Fruit fly (Drosophila melanogaster) whole organism, embryonic: ENCODE data around the gene Gart.

Experiments used
- B-H2 ChIP-seq: fragments of 200-800 bp; sonication (Bioruptor generic); optimal IDR thresholded peaks from 2 replicates; lab custom pipeline; 2018; ENCODE audit warnings: missing biosample characterization, mild to moderate bottlenecking, missing genetic modification characterization
- CG10431 ChIP-seq: fragments of 200-800 bp; sonication (Bioruptor generic); optimal IDR thresholded peaks from 3 replicates; lab custom pipeline; 2018; ENCODE audit warnings: missing biosample characterization, mild to moderate bottlenecking, missing genetic modification characterization
- CG11093 ChIP-seq: fragments of 200-800 bp; sonication (Bioruptor generic); IDR thresholded peaks from 3 replicates; pipeline ENCODE4 v1.3.6; 2022; ENCODE audit warnings: missing biosample characterization, missing genetic modification characterization
- CG11723 ChIP-seq: fragments of 200-800 bp; sonication (Bioruptor generic); optimal IDR thresholded peaks from 2 replicates; lab custom pipeline; 2017; ENCODE audit warnings: missing biosample characterization, mild to moderate bottlenecking, missing genetic modification characterization
- CG13424 ChIP-seq: fragments of 200-800 bp; sonication (Bioruptor generic); optimal IDR thresholded peaks from 2 replicates; lab custom pipeline; 2019; ENCODE audit warnings: missing biosample characterization, mild to moderate bottlenecking, missing genetic modification characterization, moderate library complexity
- CG13624 ChIP-seq: fragments of 200-800 bp; sonication (Bioruptor generic); optimal IDR thresholded peaks from 2 replicates; lab custom pipeline; 2016; ENCODE audit warnings: missing biosample characterization, missing genetic modification characterization
- CG14050 ChIP-seq: fragments of 200-800 bp; sonication (Bioruptor generic); IDR thresholded peaks from 3 replicates; pipeline ENCODE4 v1.3.6; 2022; ENCODE audit warnings: missing biosample characterization, missing genetic modification characterization
- CG14860 ChIP-seq: fragments of 200-800 bp; sonication (Bioruptor generic); IDR thresholded peaks from 3 replicates; pipeline ENCODE4 v1.3.6; 2022; ENCODE audit warnings: missing biosample characterization, missing genetic modification characterization; ENCODE audit not compliant: partially characterized antibody
- CG1602 ChIP-seq: fragments of 200-800 bp; sonication (Bioruptor generic); optimal IDR thresholded peaks from 3 replicates; lab custom pipeline; 2016; ENCODE audit warnings: missing biosample characterization, missing genetic modification characterization
- CG1603 ChIP-seq: fragments of 200-800 bp; sonication (Bioruptor generic); optimal IDR thresholded peaks from 2 replicates; lab custom pipeline; 2019; ENCODE audit warnings: missing biosample characterization, mild to moderate bottlenecking, missing genetic modification characterization, moderate library complexity
- CG32532 ChIP-seq: fragments of 200-800 bp; sonication (Bioruptor generic); IDR thresholded peaks from 2 replicates; pipeline ENCODE4 v1.3.6; 2022; ENCODE audit warnings: missing biosample characterization, missing genetic modification characterization
- CG33557 ChIP-seq: fragments of 200-800 bp; sonication (Bioruptor generic); optimal IDR thresholded peaks from 2 replicates; lab custom pipeline; 2019; ENCODE audit warnings: missing biosample characterization, mild to moderate bottlenecking, missing genetic modification characterization, moderate library complexity
- CG4404 ChIP-seq: fragments of 200-800 bp; sonication (Bioruptor generic); IDR thresholded peaks from 2 replicates; pipeline ENCODE4 v1.3.6; 2022; ENCODE audit warnings: missing biosample characterization, missing genetic modification characterization
- CG6689 ChIP-seq: fragments of 200-800 bp; sonication (Bioruptor generic); IDR thresholded peaks from 2 replicates; pipeline ENCODE4 v1.3.6; 2022; ENCODE audit warnings: missing biosample characterization, missing genetic modification characterization
- CG6813 ChIP-seq: fragments of 200-800 bp; sonication (Bioruptor generic); optimal IDR thresholded peaks from 2 replicates; lab custom pipeline; 2017; ENCODE audit warnings: missing biosample characterization, missing genetic modification characterization, mild to moderate bottlenecking, moderate library complexity, missing genetic modification reagents
- CG7987 ChIP-seq: fragments of 200-800 bp; sonication (Bioruptor generic); optimal IDR thresholded peaks from 2 replicates; lab custom pipeline; 2018; ENCODE audit warnings: missing biosample characterization, mild to moderate bottlenecking, missing genetic modification characterization, moderate library complexity
- CG8359 ChIP-seq: fragments of 200-800 bp; sonication (Bioruptor generic); optimal IDR thresholded peaks from 2 replicates; lab custom pipeline; 2017; ENCODE audit warnings: missing biosample characterization, mild to moderate bottlenecking, missing genetic modification characterization, borderline replicate concordance
- CG8924 ChIP-seq: fragments of 200-800 bp; optimal IDR thresholded peaks from 3 replicates; lab custom pipeline; 2019; ENCODE audit warnings: missing biosample characterization, mild to moderate bottlenecking, missing genetic modification characterization, moderate library complexity
- CG9797 ChIP-seq: fragments of 200-800 bp; sonication (Bioruptor generic); optimal IDR thresholded peaks from 3 replicates; lab custom pipeline; 2018; ENCODE audit warnings: missing biosample characterization, mild to moderate bottlenecking, missing genetic modification characterization
- Dip3 ChIP-seq: fragments of 200-800 bp; sonication (Bioruptor generic); optimal IDR thresholded peaks from 3 replicates; lab custom pipeline; 2016; ENCODE audit warnings: missing biosample characterization, missing genetic modification characterization
- HHEX ChIP-seq: fragments of 200-800 bp; sonication (Bioruptor generic); optimal IDR thresholded peaks from 3 replicates; lab custom pipeline; 2017; ENCODE audit warnings: missing biosample characterization, mild to moderate bottlenecking, missing genetic modification characterization, missing genetic modification reagents
- HmgZ ChIP-seq: fragments of 200-800 bp; sonication (Bioruptor generic); optimal IDR thresholded peaks from 2 replicates; lab custom pipeline; 2018; ENCODE audit warnings: missing biosample characterization, mild to moderate bottlenecking, missing genetic modification characterization
- Hmr ChIP-seq: fragments of 200-800 bp; sonication (Bioruptor generic); optimal IDR thresholded peaks from 3 replicates; lab custom pipeline; 2017; ENCODE audit warnings: mild to moderate bottlenecking, missing biosample characterization, missing genetic modification reagents, missing genetic modification characterization
- MTF-1 ChIP-seq: fragments of 200-800 bp; sonication (Bioruptor generic); optimal IDR thresholded peaks from 2 replicates; lab custom pipeline; 2018; ENCODE audit warnings: missing biosample characterization, mild to moderate bottlenecking, missing genetic modification characterization, borderline replicate concordance
- Max ChIP-seq: fragments of 200-800 bp; sonication (Bioruptor generic); optimal IDR thresholded peaks from 2 replicates; lab custom pipeline; 2016; ENCODE audit warnings: missing biosample characterization, mild to moderate bottlenecking, missing genetic modification characterization
- Meics ChIP-seq: fragments of 200-800 bp; sonication (Bioruptor generic); optimal IDR thresholded peaks from 2 replicates; lab custom pipeline; 2017; ENCODE audit warnings: missing biosample characterization, mild to moderate bottlenecking, missing genetic modification characterization
- Nf-YA ChIP-seq: fragments of 200-800 bp; sonication (Bioruptor generic); IDR thresholded peaks from 2 replicates; pipeline ENCODE4 v1.3.6; 2022; ENCODE audit warnings: missing biosample characterization, missing genetic modification characterization
- NfI ChIP-seq: fragments of 200-800 bp; sonication (Bioruptor generic); optimal IDR thresholded peaks from 3 replicates; lab custom pipeline; 2018; ENCODE audit warnings: missing biosample characterization, mild to moderate bottlenecking, missing genetic modification characterization, moderate library complexity
- Pdp1 ChIP-seq, 2 experiments: fragments of 200-800 bp; sonication (Bioruptor generic); optimal IDR thresholded peaks; 3 replicates each; lab custom pipeline; 2016; ENCODE audit warnings: missing biosample characterization in 2 of 2, missing genetic modification characterization in 2 of 2, mild to moderate bottlenecking in 1 of 2, moderate library complexity in 1 of 2
- Poxn ChIP-seq: fragments of 200-800 bp; sonication (Bioruptor generic); IDR thresholded peaks from 2 replicates; pipeline ENCODE4 v1.3.6; 2022; ENCODE audit warnings: missing biosample characterization, missing genetic modification characterization
- Rfx ChIP-seq: fragments of 200-800 bp; sonication (Bioruptor generic); IDR thresholded peaks from 2 replicates; pipeline ENCODE4 v1.3.6; 2022; ENCODE audit warnings: missing biosample characterization, missing genetic modification characterization
- Xrp1 ChIP-seq: fragments of 200-800 bp; sonication (Bioruptor generic); IDR thresholded peaks from 2 replicates; pipeline ENCODE4 v1.3.6; 2022; ENCODE audit warnings: missing biosample characterization, missing genetic modification characterization
- al ChIP-seq: fragments of 200-800 bp; sonication (Bioruptor generic); IDR thresholded peaks from 2 replicates; pipeline ENCODE4 v1.3.6; 2022; ENCODE audit warnings: missing biosample characterization, missing genetic modification characterization
- ase ChIP-seq: fragments of 200-800 bp; sonication (Bioruptor generic); IDR thresholded peaks from 3 replicates; pipeline ENCODE4 v1.3.6; 2022; ENCODE audit warnings: missing biosample characterization, missing genetic modification characterization
- cad ChIP-seq: fragments of >200 bp; optimal IDR thresholded peaks from 2 replicates; lab custom pipeline; 2017; ENCODE audit warnings: missing biosample characterization, missing genetic modification characterization
- dpn ChIP-seq, 2 experiments: fragments of 200-800 bp; sonication (Bioruptor generic); optimal IDR thresholded peaks; 3 replicates each; lab custom pipeline; 2016; ENCODE audit warnings: missing biosample characterization in 2 of 2, missing genetic modification characterization in 2 of 2
- emc ChIP-seq: fragments of 200-800 bp; sonication (Bioruptor generic); optimal IDR thresholded peaks from 2 replicates; lab custom pipeline; 2016; ENCODE audit warnings: missing biosample characterization, missing genetic modification characterization
- h ChIP-seq: fragments of >200 bp; optimal IDR thresholded peaks from 2 replicates; lab custom pipeline; 2017
- ind ChIP-seq: fragments of 200-800 bp; sonication (Bioruptor generic); optimal IDR thresholded peaks from 3 replicates; lab custom pipeline; 2016; ENCODE audit warnings: missing biosample characterization, missing genetic modification characterization
- kni ChIP-seq: fragments of 200-800 bp; sonication (Bioruptor generic); optimal IDR thresholded peaks from 3 replicates; lab custom pipeline; 2017; ENCODE audit warnings: mild to moderate bottlenecking, missing biosample characterization, missing genetic modification reagents, missing genetic modification characterization
- pan ChIP-seq, 4 experiments: fragments of >200 bp in 3 of 4; fragments of 200-800 bp in 1 of 4; sonication (Bioruptor generic) in 1 of 4; optimal IDR thresholded peaks in 3 of 4; IDR thresholded peaks in 1 of 4; 2 replicates each; pipeline versions ENCODE4 v1.3.6 to Lab custom; 2017 to 2022; ENCODE audit warnings: missing biosample characterization in 2 of 4, missing genetic modification characterization in 2 of 4, mixed read lengths in 1 of 4
- peb ChIP-seq: fragments of 200-800 bp; sonication (Bioruptor generic); IDR thresholded peaks from 2 replicates; pipeline ENCODE4 v1.3.6; 2022; ENCODE audit warnings: missing biosample characterization, missing genetic modification characterization
- pnt ChIP-seq: fragments of 200-800 bp; sonication (Bioruptor generic); optimal IDR thresholded peaks from 3 replicates; lab custom pipeline; 2016; ENCODE audit warnings: missing biosample characterization, missing genetic modification characterization
- repo ChIP-seq: fragments of 200-800 bp; sonication (Bioruptor generic); optimal IDR thresholded peaks from 2 replicates; lab custom pipeline; 2016; ENCODE audit warnings: missing biosample characterization, missing genetic modification characterization
- shn ChIP-seq: fragments of 200-800 bp; sonication (Bioruptor generic); optimal IDR thresholded peaks from 3 replicates; lab custom pipeline; 2016; ENCODE audit warnings: missing biosample characterization, missing genetic modification characterization
- ssp ChIP-seq: fragments of 200-800 bp; sonication (Bioruptor generic); IDR thresholded peaks from 2 replicates; pipeline ENCODE4 v1.3.6; 2022; ENCODE audit warnings: missing biosample characterization, missing genetic modification characterization
- stwl ChIP-seq: fragments of 200-800 bp; sonication (Bioruptor generic); optimal IDR thresholded peaks from 3 replicates; lab custom pipeline; 2018; ENCODE audit warnings: missing biosample characterization, mild to moderate bottlenecking, missing genetic modification characterization, moderate library complexity
- yki ChIP-seq: fragments of >200 bp; optimal IDR thresholded peaks from 3 replicates; lab custom pipeline; 2018
- zen2 ChIP-seq: fragments of 200-800 bp; sonication (Bioruptor generic); IDR thresholded peaks from 3 replicates; pipeline ENCODE4 v1.3.6; 2022; ENCODE audit warnings: missing biosample characterization, missing genetic modification characterization; ENCODE audit not compliant: partially characterized antibody
- zfh1 ChIP-seq: fragments of 200-800 bp; sonication (Bioruptor generic); IDR thresholded peaks from 3 replicates; pipeline ENCODE4 v1.3.6; 2022; ENCODE audit warnings: missing biosample characterization, missing genetic modification characterization

Gart gene

dm6 chr2L:6968013-6968517 lies 55.6 kb downstream of the Gart start (continued):
- TF ChIP-seq CG10431 (GFP tag; lab: Kevin White, UChicago) (no peak), yki (no peak), cad (GFP tag; lab: Kevin White, UChicago) (no peak), Nf-YA (GFP tag; lab: Robert Waterston, UW) (0 out of 2 replicates have a peak, but pooled peaks have one; percentile 34), peb (no peak), CG33557 (GFP tag; lab: Kevin White, UChicago) (no peak), CG6689 (GFP tag; lab: Robert Waterston, UW) (peak; percentile 24; the same call in 1 of the 2 replicates), Pdp1 (GFP tag; optimal IDR thresholded peaks at IDR 0.05; lab: Kevin White, UChicago) (peak; percentile 33 to 62), CG8359 (GFP tag; lab: Kevin White, UChicago) (no peak), ssp (GFP tag; lab: Robert Waterston, UW) (0 out of 2 replicates have a peak, but pooled peaks have one; percentile 20), CG8924 (peak; percentile 30), CG13624 (peak; percentile 88), B-H2 (GFP tag; lab: Kevin White, UChicago) (no peak), Rfx (GFP tag; lab: Robert Waterston, UW) (no peak; the same call in 1 of the 2 replicates), Hmr (GFP tag; lab: Kevin White, UChicago) (peak; percentile 52), repo (GFP tag; lab: Kevin White, UChicago) (peak; percentile 23), dpn (GFP tag; optimal IDR thresholded peaks at IDR 0.05; lab: Kevin White, UChicago) (peak; percentile 48 to 64), CG4404 (GFP tag; lab: Robert Waterston, UW) (no peak), CG11093 (GFP tag; lab: Robert Waterston, UW) (0 out of 3 replicates have a peak, but pooled peaks have one; percentile 14), ind (peak; percentile 9), emc (GFP tag; lab: Kevin White, UChicago) (no peak), CG7987 (GFP tag; lab: Kevin White, UChicago) (no peak), CG13424 (tag; lab: Kevin White, UChicago) (peak; percentile 28), CG14860 (GFP tag; lab: Robert Waterston, UW) (peak; percentile 59), CG1603 (peak; percentile 69), zfh1 (GFP tag; lab: Robert Waterston, UW) (peak; percentile 51; the same call in 1 of the 3 replicates), HHEX (peak; percentile 65), CG32532 (GFP tag; lab: Robert Waterston, UW) (peak; percentile 20; the same call in 1 of the 2 replicates), CG6813 (GFP tag; lab: Kevin White, UChicago) (peak; percentile 6), h (lab: Kevin White, UChicago) (no peak), ase (GFP tag; lab: Robert Waterston, UW) (peak; percentile 4; the same call in 1 of the 3 replicates), MTF-1 (GFP tag; lab: Kevin White, UChicago) (no peak), Meics (GFP tag; lab: Kevin White, UChicago) (peak; percentile 45), stwl (tag; lab: Kevin White, UChicago) (peak; percentile 14), Poxn (GFP tag; lab: Robert Waterston, UW) (no peak), CG1602 (no peak), pan (optimal IDR thresholded peaks at IDR 0.05; lab: Kevin White, UChicago) (peak in 1 of 2 experiments; percentile 52), pan (GFP tag; optimal IDR thresholded peaks at IDR 0.05 in 1 of 2, IDR thresholded peaks at IDR 0.05 in 1 of 2) (no peak), pnt (no peak), al (GFP tag; lab: Robert Waterston, UW) (0 out of 2 replicates have a peak, but pooled peaks have one; percentile 4), CG14050 (peak; percentile 24; the same call in 2 of the 3 replicates), shn (peak; percentile 38), zen2 (GFP tag; lab: Robert Waterston, UW) (peak; percentile 88), CG11723 (GFP tag; lab: Kevin White, UChicago) (no peak), Dip3 (no peak), Xrp1 (GFP tag; lab: Robert Waterston, UW) (peak; percentile 43; the same call in 1 of the 2 replicates), kni (GFP tag; lab: Kevin White, UChicago) (no peak), NfI (GFP tag; lab: Kevin White, UChicago) (peak; percentile 34), CG9797 (no peak), HmgZ (tag; lab: Kevin White, UChicago) (peak; percentile 53), Max (no peak)
